Fruit fly (Drosophila melanogaster) whole organism, adult: Measurements from ENCODE around the gene CG18258.

Experiments
- CG11617 ChIP-seq: fragments of 200-800 bp; sonication (Bioruptor generic); optimal IDR thresholded peaks from 2 replicates; lab custom pipeline; 2017; ENCODE audit warnings: mild to moderate bottlenecking, missing biosample characterization, missing genetic modification reagents, missing genetic modification characterization
- CG33017 ChIP-seq: fragments of 200-800 bp; sonication (Bioruptor generic); optimal IDR thresholded peaks from 2 replicates; lab custom pipeline; 2018; ENCODE audit warnings: missing biosample characterization, mild to moderate bottlenecking, missing genetic modification characterization, moderate library complexity
- CG5204 ChIP-seq: fragments of 200-800 bp; sonication (Bioruptor generic); optimal IDR thresholded peaks from 2 replicates; lab custom pipeline; 2016; ENCODE audit warnings: missing biosample characterization, missing genetic modification characterization
- CG7045 ChIP-seq: fragments of 200-800 bp; sonication (Bioruptor generic); optimal IDR thresholded peaks from 2 replicates; lab custom pipeline; 2017; ENCODE audit warnings: missing biosample characterization, mild to moderate bottlenecking, missing genetic modification characterization
- Clk ChIP-seq: fragments of 200-800 bp; sonication (Bioruptor generic); optimal IDR thresholded peaks from 2 replicates; lab custom pipeline; 2017; ENCODE audit warnings: missing biosample characterization, missing genetic modification characterization
- Hr96 ChIP-seq: fragments of 200-800 bp; sonication (Bioruptor generic); optimal IDR thresholded peaks from 2 replicates; lab custom pipeline; 2016; ENCODE audit warnings: missing biosample characterization, missing genetic modification characterization
- cic ChIP-seq: fragments of 200-800 bp; sonication (Bioruptor generic); optimal IDR thresholded peaks from 2 replicates; lab custom pipeline; 2017; ENCODE audit warnings: missing biosample characterization, mild to moderate bottlenecking, missing genetic modification characterization, moderate library complexity
- cnc ChIP-seq, 2 experiments: fragments of >200 bp; optimal IDR thresholded peaks; 2 replicates each; lab custom pipeline; 2017
- kay ChIP-seq: fragments of 200-800 bp; sonication (Bioruptor generic); peaks from one replicate; lab custom pipeline; 2016; ENCODE audit warnings: missing biosample characterization, missing genetic modification characterization, borderline replicate concordance
- tj ChIP-seq: fragments of 200-800 bp; sonication (Bioruptor generic); optimal IDR thresholded peaks from 3 replicates; lab custom pipeline; 2017; ENCODE audit warnings: missing biosample characterization, mild to moderate bottlenecking, missing genetic modification characterization, moderate library complexity

Gene CG18258

dm6 chrX:17255677-17256076 lies 43.6 kb downstream of the CG18258 start:
- no peak for TF ChIP-seq kay (GFP tag; lab: Kevin White, UChicago)
- TF ChIP-seq CG11617 (GFP tag; lab: Kevin White, UChicago), result no peak
- no peak for TF ChIP-seq cnc (optimal IDR thresholded peaks at IDR 0.05; lab: Kevin White, UChicago)
- no peak for TF ChIP-seq tj
- TF ChIP-seq CG5204 (GFP tag; lab: Kevin White, UChicago), result no peak

dm6 chrX:17262049-17262448 lies 49.9 kb downstream of the CG18258 start:
- TF ChIP-seq CG7045 (GFP tag; lab: Kevin White, UChicago) (no peak), CG33017 (tag; lab: Kevin White, UChicago) (no peak), Hr96 (GFP tag; lab: Kevin White, UChicago) (no peak), Clk (GFP tag; lab: Kevin White, UChicago) (no peak), cic (GFP tag; lab: Kevin White, UChicago) (no peak)
